Worm (Caenorhabditis elegans) whole organism, L4 larva: Measurements from ENCODE around the gene D1044.6.

Source experiments
- F44E2.7 ChIP-seq: fragments of 200-800 bp; sonication (Bioruptor generic); IDR thresholded peaks from 2 replicates; pipeline ENCODE4 v2.1.2; 2022; ENCODE audit warnings: missing genetic modification characterization, missing compliant biosample characterization
- T20F7.1 ChIP-seq: fragments of 200-800 bp; sonication (Bioruptor generic); optimal IDR thresholded peaks from 2 replicates; lab custom pipeline; 2018; ENCODE audit warnings: mild to moderate bottlenecking, missing genetic modification characterization, missing compliant biosample characterization
- Y105C5A.15 ChIP-seq: fragments of 200-800 bp; sonication (Bioruptor generic); IDR thresholded peaks from 2 replicates; pipeline ENCODE4 v1.3.6; 2022; ENCODE audit warnings: missing genetic modification characterization, missing compliant biosample characterization
- Y48G9A.11 ChIP-seq: fragments of 200-800 bp; sonication (Bioruptor generic); IDR thresholded peaks from 2 replicates; pipeline ENCODE4 v1.3.6; 2022; ENCODE audit warnings: missing genetic modification reagents, missing genetic modification characterization, missing compliant biosample characterization
- aha-1 ChIP-seq: fragments of 150-350 bp; peaks from one replicate; lab custom pipeline; 2014; ENCODE audit warnings: missing biosample characterization, missing genetic modification characterization
- aly-2 ChIP-seq: sonication (generic microtip); optimal IDR thresholded peaks from 2 replicates; lab custom pipeline; 2018; ENCODE audit warnings: missing biosample characterization, missing genetic modification characterization
- ama-1 ChIP-seq: fragments of 150-350 bp; optimal IDR thresholded peaks from 2 replicates; lab custom pipeline; 2014; ENCODE audit warnings: inconsistent platforms, mixed read lengths
- ceh-20 ChIP-seq: fragments of 200-800 bp; sonication (Bioruptor generic); IDR thresholded peaks from 2 replicates; pipeline ENCODE4 v1.3.6; 2022; ENCODE audit warnings: missing genetic modification reagents, missing genetic modification characterization, missing compliant biosample characterization
- ceh-82 ChIP-seq: sonication (generic microtip); optimal IDR thresholded peaks from 2 replicates; lab custom pipeline; 2017; ENCODE audit warnings: missing biosample characterization, missing genetic modification characterization
- daf-16 ChIP-seq, 3 experiments: sonication (generic microtip); optimal IDR thresholded peaks; 2 replicates each; lab custom pipeline; 2016 to 2017; ENCODE audit warnings: missing genetic modification characterization in 3 of 3, missing genetic modification reagents in 3 of 3, mild to moderate bottlenecking in 2 of 3, missing compliant biosample characterization in 2 of 3, missing biosample characterization in 1 of 3, moderate library complexity in 1 of 3
- dmd-6 ChIP-seq: fragments of 200-800 bp; sonication (Bioruptor generic); IDR thresholded peaks from 2 replicates; pipeline ENCODE4 v1.3.6; 2022; ENCODE audit warnings: missing genetic modification reagents, missing genetic modification characterization, missing compliant biosample characterization
- dmd-8 ChIP-seq: fragments of 200-800 bp; sonication (Bioruptor generic); IDR thresholded peaks from 2 replicates; pipeline ENCODE4 v1.3.6; 2022; ENCODE audit warnings: missing genetic modification characterization, missing compliant biosample characterization
- dve-1 ChIP-seq: sonication (generic microtip); optimal IDR thresholded peaks from 2 replicates; lab custom pipeline; 2017; ENCODE audit warnings: antibody characterized with exemption, mild to moderate bottlenecking, missing genetic modification characterization, missing compliant biosample characterization; ENCODE audit not compliant: insufficient read depth
- egl-43 ChIP-seq: fragments of 200-800 bp; sonication (Bioruptor generic); IDR thresholded peaks from 2 replicates; pipeline ENCODE4 v1.3.6; 2022; ENCODE audit warnings: missing genetic modification reagents, missing genetic modification characterization, missing compliant biosample characterization
- fos-1 ChIP-seq: fragments of 150-350 bp; optimal IDR thresholded peaks from 2 replicates; lab custom pipeline; 2014; ENCODE audit warnings: missing biosample characterization, missing genetic modification characterization
- hif-1 ChIP-seq, 2 experiments: sonication (generic microtip); optimal IDR thresholded peaks; 2 replicates each; lab custom pipeline; 2016 to 2017; ENCODE audit warnings: missing compliant biosample characterization in 2 of 2, missing genetic modification characterization in 2 of 2, missing genetic modification reagents in 2 of 2, missing genotype in 2 of 2, mild to moderate bottlenecking in 1 of 2
- hlh-11 ChIP-seq: fragments of 200-800 bp; sonication (Bioruptor generic); optimal IDR thresholded peaks from 2 replicates; lab custom pipeline; 2018; ENCODE audit warnings: mild to moderate bottlenecking, missing genetic modification characterization, missing compliant biosample characterization
- hlh-30 ChIP-seq: sonication (generic microtip); optimal IDR thresholded peaks from 2 replicates; lab custom pipeline; 2017; ENCODE audit warnings: antibody characterized with exemption, mild to moderate bottlenecking, missing genetic modification characterization, missing compliant biosample characterization; ENCODE audit not compliant: insufficient read depth
- lim-7 ChIP-seq: fragments of 200-800 bp; sonication (Bioruptor generic); IDR thresholded peaks from 2 replicates; pipeline ENCODE4 v1.3.6; 2022; ENCODE audit warnings: missing genetic modification characterization, missing compliant biosample characterization
- lin-38 ChIP-seq: fragments of 200-800 bp; sonication (Bioruptor generic); IDR thresholded peaks from 2 replicates; pipeline ENCODE4 v1.3.6; 2022; ENCODE audit warnings: missing genetic modification reagents, missing genetic modification characterization, missing compliant biosample characterization
- lsy-2 ChIP-seq, 2 experiments: fragments of 150-350 bp in 1 of 2; sonication (generic microtip) in 1 of 2; optimal IDR thresholded peaks; 2 replicates each; lab custom pipeline; 2014 to 2017; ENCODE audit warnings: missing biosample characterization in 2 of 2, missing genetic modification characterization in 2 of 2
- mdl-1 ChIP-seq, 2 experiments: fragments of 150-350 bp in 1 of 2; sonication (generic microtip) in 1 of 2; optimal IDR thresholded peaks; 2 replicates each; lab custom pipeline; 2014 to 2017; ENCODE audit warnings: missing biosample characterization in 2 of 2, missing genetic modification characterization in 2 of 2
- mep-1 ChIP-seq: fragments of 150-350 bp; sonication (generic microtip); optimal IDR thresholded peaks from 3 replicates; lab custom pipeline; 2014; ENCODE audit warnings: missing biosample characterization, missing genetic modification characterization
- mes-2 ChIP-seq: sonication (generic microtip); optimal IDR thresholded peaks from 2 replicates; lab custom pipeline; 2016; ENCODE audit warnings: missing genotype, mild to moderate bottlenecking, missing genetic modification characterization, missing compliant biosample characterization; ENCODE audit not compliant: poor library complexity, severe bottlenecking
- mxl-3 ChIP-seq: fragments of 200-800 bp; sonication (Bioruptor generic); optimal IDR thresholded peaks from 2 replicates; lab custom pipeline; 2018; ENCODE audit warnings: mild to moderate bottlenecking, missing genetic modification characterization, missing compliant biosample characterization
- nhr-10 ChIP-seq: fragments of 150-350 bp; optimal IDR thresholded peaks from 2 replicates; lab custom pipeline; 2014; ENCODE audit warnings: missing biosample characterization, missing genetic modification characterization
- nhr-102 ChIP-seq: sonication (generic microtip); optimal IDR thresholded peaks from 2 replicates; lab custom pipeline; 2016; ENCODE audit warnings: mild to moderate bottlenecking, missing genetic modification characterization, moderate library complexity, missing compliant biosample characterization
- nhr-11 ChIP-seq: fragments of 150-350 bp; optimal IDR thresholded peaks from 2 replicates; lab custom pipeline; 2014; ENCODE audit warnings: missing biosample characterization, missing genetic modification characterization
- nhr-111 ChIP-seq: fragments of 200-800 bp; sonication (Bioruptor generic); optimal IDR thresholded peaks from 2 replicates; lab custom pipeline; 2018; ENCODE audit warnings: mild to moderate bottlenecking, missing genetic modification characterization, missing compliant biosample characterization
- nhr-28 ChIP-seq: fragments of 150-350 bp; optimal IDR thresholded peaks from 2 replicates; lab custom pipeline; 2014; ENCODE audit warnings: missing biosample characterization, missing genetic modification characterization
- nhr-48 ChIP-seq: sonication (generic microtip); optimal IDR thresholded peaks from 2 replicates; lab custom pipeline; 2016; ENCODE audit warnings: mild to moderate bottlenecking, missing genetic modification characterization, missing compliant biosample characterization
- nhr-6 ChIP-seq: fragments of 150-350 bp; optimal IDR thresholded peaks from 2 replicates; lab custom pipeline; 2014; ENCODE audit warnings: missing biosample characterization, missing genetic modification characterization
- nhr-77 ChIP-seq: fragments of 150-350 bp; optimal IDR thresholded peaks from 2 replicates; lab custom pipeline; 2014; ENCODE audit warnings: missing biosample characterization, missing genetic modification characterization
- saeg-2 ChIP-seq: fragments of 200-800 bp; sonication (Bioruptor generic); IDR thresholded peaks from 2 replicates; pipeline ENCODE4 v1.3.6; 2022; ENCODE audit warnings: missing genetic modification reagents, missing genetic modification characterization, missing compliant biosample characterization
- tra-1 ChIP-seq: fragments of 200-800 bp; sonication (Bioruptor generic); IDR thresholded peaks from 2 replicates; pipeline ENCODE4 v1.3.6; 2022; ENCODE audit warnings: missing genetic modification reagents, missing genetic modification characterization, missing compliant biosample characterization
- unc-130 ChIP-seq: sonication (generic microtip); optimal IDR thresholded peaks from 2 replicates; lab custom pipeline; 2016; ENCODE audit warnings: missing genetic modification reagents, missing genetic modification characterization, missing compliant biosample characterization
- unc-62 ChIP-seq, 3 experiments: fragments of 150-350 bp in 1 of 3; sonication (generic microtip); optimal IDR thresholded peaks in 2 of 3; peaks in 1 of 3; 1 replicate in 1 of 3; 2 replicates in 2 of 3; lab custom pipeline; 2014 to 2017; ENCODE audit warnings: missing biosample characterization in 3 of 3, missing genetic modification characterization in 3 of 3, missing genetic modification reagents in 3 of 3, missing genotype in 1 of 3
- zfp-2 ChIP-seq: sonication (generic microtip); optimal IDR thresholded peaks from 2 replicates; lab custom pipeline; 2016; ENCODE audit warnings: mild to moderate bottlenecking, missing genetic modification characterization, missing compliant biosample characterization
- zip-2 ChIP-seq: fragments of 150-350 bp; optimal IDR thresholded peaks from 2 replicates; lab custom pipeline; 2014; ENCODE audit warnings: missing biosample characterization, missing genetic modification characterization
- ztf-7 ChIP-seq: fragments of 150-350 bp; optimal IDR thresholded peaks from 2 replicates; lab custom pipeline; 2014; ENCODE audit warnings: missing biosample characterization, missing genetic modification characterization

The D1044.6 gene

ce11 chrIII:5553098-5553497 is 10.1 kb upstream of the D1044.6 start (continued):
- peak in 1 of 2 experiments; percentile 91 for TF ChIP-seq daf-16 (GFP tag; optimal IDR thresholded peaks at IDR 0.05; lab: Kevin White, UChicago)
- TF ChIP-seq daf-16 (tag; optimal IDR thresholded peaks at IDR 0.05; lab: Kevin White, UChicago) = peak; percentile 92
- peak; percentile 5 to 26 for TF ChIP-seq unc-62 (GFP tag; optimal IDR thresholded peaks at IDR 0.05 in 1 of 2; lab: Kevin White, UChicago)
- no peak for TF ChIP-seq unc-62 (tag; optimal IDR thresholded peaks at IDR 0.05; lab: Kevin White, UChicago)
- no peak for TF ChIP-seq nhr-111 (GFP tag; lab: Kevin White, UChicago)
- TF ChIP-seq saeg-2 (GFP tag; lab: Robert Waterston, UW) = no peak
- no peak for TF ChIP-seq zfp-2 (tag; lab: Kevin White, UChicago)

- TF ChIP-seq nhr-48 (peak; percentile 33), lsy-2 (tag; optimal IDR thresholded peaks at IDR 0.05; lab: Kevin White, UChicago) (peak in 1 of 2 experiments; percentile 69), Y48G9A.11 (GFP tag; lab: Robert Waterston, UW) (no peak), fos-1 (no peak), ceh-82 (tag; lab: Kevin White, UChicago) (no peak), ama-1 (lab: Kevin White, UChicago) (peak; percentile 92), lin-38 (no peak), nhr-11 (tag; lab: Kevin White, UChicago) (peak; percentile 67), daf-16 (GFP tag; optimal IDR thresholded peaks at IDR 0.05; lab: Kevin White, UChicago) (peak; percentile 77 to 80), daf-16 (tag; optimal IDR thresholded peaks at IDR 0.05; lab: Kevin White, UChicago) (peak; percentile 93), dmd-8 (GFP tag; lab: Robert Waterston, UW) (no peak), tra-1 (GFP tag; lab: Robert Waterston, UW) (peak; percentile 74), aha-1 (tag; lab: Kevin White, UChicago) (peak; percentile 89), ztf-7 (tag; lab: Kevin White, UChicago) (peak; percentile 13), nhr-10 (tag; lab: Kevin White, UChicago) (peak; percentile 2), zip-2 (tag; lab: Kevin White, UChicago) (no peak), mep-1 (peak; percentile 71), dve-1 (tag; lab: Kevin White, UChicago) (peak; percentile 96), unc-62 (GFP tag; optimal IDR thresholded peaks at IDR 0.05 in 1 of 2; lab: Kevin White, UChicago) (peak in 1 of 2 experiments; percentile 96), unc-62 (tag; optimal IDR thresholded peaks at IDR 0.05; lab: Kevin White, UChicago) (no peak), lim-7 (GFP tag; lab: Robert Waterston, UW) (no peak), ceh-20 (GFP tag; lab: Robert Waterston, UW) (peak; percentile 59; the same call in 1 of the 2 replicates), egl-43 (no peak), aly-2 (tag; lab: Kevin White, UChicago) (no peak), mxl-3 (peak; percentile 68), hlh-30 (tag; lab: Kevin White, UChicago) (peak; percentile 92), nhr-28 (peak; percentile 82), mdl-1 (tag; optimal IDR thresholded peaks at IDR 0.05; lab: Kevin White, UChicago) (peak; percentile 82 to 94), F44E2.7 (no peak), nhr-6 (tag; lab: Kevin White, UChicago) (peak; percentile 38), dmd-6 (GFP tag; lab: Robert Waterston, UW) (peak; percentile 81), nhr-102 (tag; lab: Kevin White, UChicago) (peak; percentile 24), hif-1 (tag; optimal IDR thresholded peaks at IDR 0.05; lab: Kevin White, UChicago) (peak in 1 of 2 experiments; percentile 49), unc-130 (no peak), T20F7.1 (peak; percentile 9), mes-2 (tag; lab: Kevin White, UChicago) (peak; percentile 21), nhr-77 (tag; lab: Kevin White, UChicago) (peak; percentile 84), Y105C5A.15 (GFP tag; lab: Robert Waterston, UW) (no peak), hlh-11 (tag; lab: Kevin White, UChicago) (peak; percentile 94)
These were observed 9.2 kb upstream of the D1044.6 start, which contains the start of gene F09F7.6 for ce11 chrIII:5552072-5552667. Gene F09F7.6, minus strand, starts transcription at chrIII:5552135.
